Fruit fly (Drosophila melanogaster) whole organism, wandering third instar larva: ENCODE measurements around the gene CG8042.

ENCODE experiments used
- CrebA ChIP-seq: fragments of 200-800 bp; sonication (Bioruptor generic); optimal IDR thresholded peaks from 2 replicates; lab custom pipeline; 2016; ENCODE audit warnings: missing biosample characterization, mild to moderate bottlenecking, missing genetic modification characterization, borderline replicate concordance
- br ChIP-seq: fragments of 200-800 bp; sonication (Bioruptor generic); optimal IDR thresholded peaks from 2 replicates; lab custom pipeline; 2016; ENCODE audit warnings: missing biosample characterization, missing genetic modification characterization
- sage ChIP-seq: fragments of 200-800 bp; sonication (Bioruptor generic); optimal IDR thresholded peaks from 2 replicates; lab custom pipeline; 2016; ENCODE audit warnings: missing biosample characterization, mild to moderate bottlenecking, missing genetic modification characterization

dm6 chr3L:7958590-7959180 lies 16.1 kb downstream of the CG8042 start:
- TF ChIP-seq sage (no peak), CrebA (GFP tag; lab: Kevin White, UChicago) (no peak), br (GFP tag; lab: Kevin White, UChicago) (no peak)
